Worm (Caenorhabditis elegans): ENCODE measurements around the gene flp-23.
A peak's percentile ranks its signal among the peaks of the same experiment; 100 is the strongest.

Gene flp-23

ce11 chrIII:8650235-8650817, at the start of gene flp-23:
TSS of gene flp-23 (plus strand) at chrIII:8650767.
- peak; percentile 8 for TF ChIP-seq egl-5 (tag; optimal IDR thresholded peaks at IDR 0.05)
- TF ChIP-seq aly-2 (tag; optimal IDR thresholded peaks at IDR 0.05), result no peak
- peak; percentile 45 for TF ChIP-seq skn-1 (tag; optimal IDR thresholded peaks at IDR 0.05)
- TF ChIP-seq fkh-2 (tag; optimal IDR thresholded peaks at IDR 0.05), result no peak
- TF ChIP-seq unc-62 (GFP tag; optimal IDR thresholded peaks at IDR 0.05), result no peak
- TF ChIP-seq pha-4 (tag; optimal IDR thresholded peaks at IDR 0.05), result peak; percentile 16
- peak; percentile 35 for TF ChIP-seq lin-39 (tag; optimal IDR thresholded peaks at IDR 0.05)
- TF ChIP-seq nfya-1 (tag; optimal IDR thresholded peaks at IDR 0.05; ENCODE audit: insufficient read depth), result peak; percentile 44
- TF ChIP-seq hmg-11 (tag; optimal IDR thresholded peaks at IDR 0.05), result peak; percentile 28
- TF ChIP-seq snpc-4 (tag; optimal IDR thresholded peaks at IDR 0.05), result no peak
- TF ChIP-seq elt-3 (tag; optimal IDR thresholded peaks at IDR 0.05), result no peak
- TF ChIP-seq ceh-82 (tag; optimal IDR thresholded peaks at IDR 0.05), result no peak

ce11 chrIII:8602148-8602547, 48.4 kb upstream of the flp-23 start:
- TF ChIP-seq pha-4 (tag; optimal IDR thresholded peaks at IDR 0.05) (no peak), lin-15B (tag; optimal IDR thresholded peaks at IDR 0.05) (no peak), nhr-23 (tag; optimal IDR thresholded peaks at IDR 0.05) (peak; percentile 87), daf-12 (tag; optimal IDR thresholded peaks at IDR 0.05) (no peak)

ce11 chrIII:8605532-8605931, 45.0 kb upstream of the flp-23 start, which contains the start of gene C06E1.1:
TSS of gene C06E1.1 (plus strand) at chrIII:8605832.
- TF ChIP-seq elt-1 (tag; optimal IDR thresholded peaks at IDR 0.05) (no peak), ztf-4 (tag; optimal IDR thresholded peaks at IDR 0.05) (no peak), nhr-43 (tag; optimal IDR thresholded peaks at IDR 0.05; ENCODE audit: poor library complexity, severe bottlenecking) (no peak), ceh-82 (tag; optimal IDR thresholded peaks at IDR 0.05) (no peak), daf-12 (tag; optimal IDR thresholded peaks at IDR 0.05) (no peak), sea-2 (GFP tag; optimal IDR thresholded peaks at IDR 0.05) (no peak), mml-1 (tag; optimal IDR thresholded peaks at IDR 0.05) (no peak), ama-1 (optimal IDR thresholded peaks at IDR 0.05) (no peak), mdl-1 (tag; optimal IDR thresholded peaks at IDR 0.05) (no peak), nhr-11 (tag; optimal IDR thresholded peaks at IDR 0.05) (no peak), nhr-76 (tag; optimal IDR thresholded peaks at IDR 0.05) (no peak), lsy-12 (tag; optimal IDR thresholded peaks at IDR 0.05) (no peak), ceh-16 (tag; optimal IDR thresholded peaks at IDR 0.05) (no peak), lin-15B (tag; optimal IDR thresholded peaks at IDR 0.05) (no peak), elt-3 (tag; optimal IDR thresholded peaks at IDR 0.05) (no peak), jun-1 (tag; optimal IDR thresholded peaks at IDR 0.05) (no peak)

ce11 chrIII:8609683-8610082, 40.9 kb upstream of the flp-23 start, which contains the start of gene C06E1.9:
TSS of gene C06E1.9 (minus strand) at chrIII:8609783.
- TF ChIP-seq ztf-11 (tag; optimal IDR thresholded peaks at IDR 0.05) (no peak), nhr-67 (tag; optimal IDR thresholded peaks at IDR 0.05) (no peak)

ce11 chrIII:8611282-8611681, 39.3 kb upstream of the flp-23 start:
- TF ChIP-seq unc-39 (tag; optimal IDR thresholded peaks at IDR 0.05), result no peak
- TF ChIP-seq egl-5 (tag; optimal IDR thresholded peaks at IDR 0.05), result no peak
- TF ChIP-seq jun-1 (tag; optimal IDR thresholded peaks at IDR 0.05), result no peak
- TF ChIP-seq elt-3 (tag; optimal IDR thresholded peaks at IDR 0.05), result no peak
- TF ChIP-seq nhr-76 (tag; optimal IDR thresholded peaks at IDR 0.05), result no peak
- TF ChIP-seq fkh-10 (GFP tag; optimal IDR thresholded peaks at IDR 0.05), result no peak
- TF ChIP-seq nhr-28 (tag; optimal IDR thresholded peaks at IDR 0.05), result no peak
- no peak for TF ChIP-seq nfya-1 (tag; optimal IDR thresholded peaks at IDR 0.05; ENCODE audit: insufficient read depth)
- TF ChIP-seq nhr-67 (tag; optimal IDR thresholded peaks at IDR 0.05), result no peak

- TF ChIP-seq mdl-1 (tag; optimal IDR thresholded peaks at IDR 0.05), result no peak
- TF ChIP-seq nhr-76 (tag; optimal IDR thresholded peaks at IDR 0.05), result no peak
- no peak for TF ChIP-seq tbx-2 (tag; optimal IDR thresholded peaks at IDR 0.05)
- no peak for TF ChIP-seq nfya-1 (tag; optimal IDR thresholded peaks at IDR 0.05; ENCODE audit: insufficient read depth)
- no peak for TF ChIP-seq jun-1 (tag; optimal IDR thresholded peaks at IDR 0.05)
- TF ChIP-seq ceh-16 (tag; optimal IDR thresholded peaks at IDR 0.05), result no peak
- TF ChIP-seq ztf-11 (tag; optimal IDR thresholded peaks at IDR 0.05), result no peak
- no peak for TF ChIP-seq skn-1 (tag; optimal IDR thresholded peaks at IDR 0.05)
- TF ChIP-seq fkh-2 (tag; optimal IDR thresholded peaks at IDR 0.05), result no peak
- TF ChIP-seq egl-5 (tag; optimal IDR thresholded peaks at IDR 0.05), result no peak
- TF ChIP-seq hmg-11 (tag; optimal IDR thresholded peaks at IDR 0.05), result no peak
- TF ChIP-seq daf-12 (tag; optimal IDR thresholded peaks at IDR 0.05), result no peak
- no peak for TF ChIP-seq nhr-28 (tag; optimal IDR thresholded peaks at IDR 0.05)
Measured at ce11 chrIII:8613573-8613972, 37.0 kb upstream of the flp-23 start.
